Fruit fly (Drosophila melanogaster) whole organism, embryonic: ENCODE data around the gene Mer.
A peak's percentile ranks its signal among the peaks of the same experiment; 100 is the strongest.

Source experiments
- CG10431 ChIP-seq: fragments of 200-800 bp; sonication (Bioruptor generic); optimal IDR thresholded peaks from 3 replicates; lab custom pipeline; 2018; ENCODE audit warnings: missing biosample characterization, mild to moderate bottlenecking, missing genetic modification characterization
- CG12391 ChIP-seq: fragments of 200-800 bp; sonication (Bioruptor generic); optimal IDR thresholded peaks from 3 replicates; lab custom pipeline; 2018; ENCODE audit warnings: missing biosample characterization, mild to moderate bottlenecking, missing genetic modification characterization, moderate library complexity
- CG13624 ChIP-seq: fragments of 200-800 bp; sonication (Bioruptor generic); optimal IDR thresholded peaks from 2 replicates; lab custom pipeline; 2016; ENCODE audit warnings: missing biosample characterization, missing genetic modification characterization
- CG13894 ChIP-seq: fragments of 200-800 bp; sonication (Bioruptor generic); optimal IDR thresholded peaks from 3 replicates; lab custom pipeline; 2018; ENCODE audit warnings: missing biosample characterization, mild to moderate bottlenecking, missing genetic modification characterization, moderate library complexity
- CG14710 ChIP-seq: fragments of 200-800 bp; sonication (Bioruptor generic); optimal IDR thresholded peaks from 3 replicates; lab custom pipeline; 2019; ENCODE audit warnings: missing biosample characterization, mild to moderate bottlenecking, missing genetic modification characterization, moderate library complexity
- CG15011 ChIP-seq: fragments of 200-800 bp; sonication (Bioruptor generic); optimal IDR thresholded peaks from 3 replicates; lab custom pipeline; 2018; ENCODE audit warnings: missing biosample characterization, mild to moderate bottlenecking, missing genetic modification characterization
- CG15514 ChIP-seq: fragments of 200-800 bp; sonication (Bioruptor generic); optimal IDR thresholded peaks from 3 replicates; lab custom pipeline; 2017; ENCODE audit warnings: missing biosample characterization, missing genetic modification characterization, mild to moderate bottlenecking, moderate library complexity, missing genetic modification reagents
- CG18011 ChIP-seq: fragments of 200-800 bp; sonication (Bioruptor generic); optimal IDR thresholded peaks from 2 replicates; lab custom pipeline; 2017; ENCODE audit warnings: missing biosample characterization, missing genetic modification characterization, mild to moderate bottlenecking, moderate library complexity, missing genotype
- CG31365 ChIP-seq: fragments of 200-800 bp; sonication (Bioruptor generic); optimal IDR thresholded peaks from 2 replicates; lab custom pipeline; 2018; ENCODE audit warnings: missing biosample characterization, mild to moderate bottlenecking, missing genetic modification characterization
- CG34422 ChIP-seq: fragments of 200-800 bp; sonication (Bioruptor generic); IDR thresholded peaks from 3 replicates; pipeline ENCODE4 v1.3.6; 2022; ENCODE audit warnings: missing biosample characterization, missing genetic modification characterization
- CG4328 ChIP-seq: fragments of 200-800 bp; sonication (Bioruptor generic); optimal IDR thresholded peaks from 3 replicates; lab custom pipeline; 2017; ENCODE audit warnings: missing biosample characterization, missing genetic modification reagents, missing genetic modification characterization
- CG9932 ChIP-seq: fragments of 200-800 bp; sonication (Bioruptor generic); IDR thresholded peaks from 2 replicates; pipeline ENCODE4 v1.3.6; 2022; ENCODE audit warnings: missing biosample characterization, missing genetic modification characterization
- Camta ChIP-seq: fragments of 200-800 bp; sonication (Bioruptor generic); optimal IDR thresholded peaks from 2 replicates; lab custom pipeline; 2016; ENCODE audit warnings: missing biosample characterization, missing genetic modification characterization
- Dbx ChIP-seq: fragments of 200-800 bp; sonication (Bioruptor generic); IDR thresholded peaks from 3 replicates; pipeline ENCODE4 v1.3.6; 2022; ENCODE audit warnings: missing biosample characterization, missing genetic modification characterization
- Dek ChIP-seq: fragments of 200-800 bp; sonication (Bioruptor generic); optimal IDR thresholded peaks from 3 replicates; lab custom pipeline; 2019; ENCODE audit warnings: missing biosample characterization, mild to moderate bottlenecking, missing genetic modification characterization, moderate library complexity
- Dip3 ChIP-seq: fragments of 200-800 bp; sonication (Bioruptor generic); optimal IDR thresholded peaks from 3 replicates; lab custom pipeline; 2016; ENCODE audit warnings: missing biosample characterization, missing genetic modification characterization
- Doc3 ChIP-seq: fragments of 200-800 bp; sonication (Bioruptor generic); IDR thresholded peaks from 3 replicates; pipeline ENCODE4 v1.3.6; 2022; ENCODE audit warnings: missing biosample characterization, missing genetic modification characterization; ENCODE audit not compliant: partially characterized antibody
- Dref ChIP-seq: fragments of 200-800 bp; sonication (Bioruptor generic); IDR thresholded peaks from 2 replicates; pipeline ENCODE4 v1.3.6; 2022; ENCODE audit warnings: missing biosample characterization, missing genetic modification characterization
- Gsc ChIP-seq: fragments of 200-800 bp; sonication (Bioruptor generic); IDR thresholded peaks from 2 replicates; pipeline ENCODE4 v1.3.6; 2022; ENCODE audit warnings: missing biosample characterization, missing genetic modification characterization
- Lpt ChIP-seq: fragments of >200 bp; optimal IDR thresholded peaks from 2 replicates; lab custom pipeline; 2018; ENCODE audit warnings: missing biosample characterization, missing genetic modification characterization
- MESR4 ChIP-seq: fragments of 200-800 bp; sonication (Bioruptor generic); optimal IDR thresholded peaks from 2 replicates; lab custom pipeline; 2018; ENCODE audit warnings: missing biosample characterization, mild to moderate bottlenecking, missing genetic modification characterization, moderate library complexity
- MTF-1 ChIP-seq: fragments of 200-800 bp; sonication (Bioruptor generic); optimal IDR thresholded peaks from 2 replicates; lab custom pipeline; 2018; ENCODE audit warnings: missing biosample characterization, mild to moderate bottlenecking, missing genetic modification characterization, borderline replicate concordance
- Med ChIP-seq: fragments of 200-800 bp; sonication (Bioruptor generic); peaks from one replicate; lab custom pipeline; 2016; ENCODE audit warnings: missing biosample characterization, missing genetic modification characterization, mild to moderate bottlenecking, inconsistent platforms, moderate library complexity
- NC2α ChIP-seq: fragments of 200-800 bp; sonication (Bioruptor generic); optimal IDR thresholded peaks from 2 replicates; lab custom pipeline; 2016; ENCODE audit warnings: missing biosample characterization, missing genetic modification characterization
- Pdp1 ChIP-seq, 2 experiments: fragments of 200-800 bp; sonication (Bioruptor generic); optimal IDR thresholded peaks; 3 replicates each; lab custom pipeline; 2016; ENCODE audit warnings: missing biosample characterization in 2 of 2, missing genetic modification characterization in 2 of 2, mild to moderate bottlenecking in 1 of 2, moderate library complexity in 1 of 2
- Sin3A ChIP-seq: fragments of >200 bp; optimal IDR thresholded peaks from 2 replicates; lab custom pipeline; 2018
- Six4 ChIP-seq: fragments of 200-800 bp; sonication (Bioruptor generic); optimal IDR thresholded peaks from 2 replicates; lab custom pipeline; 2016; ENCODE audit warnings: missing biosample characterization, missing genetic modification characterization
- bcd ChIP-seq: fragments of 200-800 bp; sonication (Bioruptor generic); optimal IDR thresholded peaks from 2 replicates; lab custom pipeline; 2017; ENCODE audit warnings: missing biosample characterization, mild to moderate bottlenecking, missing genetic modification characterization
- corto ChIP-seq: fragments of 200-800 bp; sonication (Bioruptor generic); optimal IDR thresholded peaks from 2 replicates; lab custom pipeline; 2016; ENCODE audit warnings: missing biosample characterization, mild to moderate bottlenecking, missing genetic modification characterization, moderate library complexity
- dan ChIP-seq: fragments of 200-800 bp; sonication (Bioruptor generic); IDR thresholded peaks from 2 replicates; pipeline ENCODE4 v1.3.6; 2022; ENCODE audit warnings: missing biosample characterization, missing genetic modification characterization
- esg ChIP-seq: fragments of 200-800 bp; sonication (Bioruptor generic); conservative IDR thresholded peaks from 2 replicates; pipeline ENCODE4 v1.3.6; 2022; ENCODE audit warnings: missing biosample characterization, missing genetic modification characterization
- ftz-f1 ChIP-seq: fragments of 200-800 bp; sonication (Bioruptor generic); optimal IDR thresholded peaks from 2 replicates; lab custom pipeline; 2016; ENCODE audit warnings: missing biosample characterization, missing genetic modification characterization
- grn ChIP-seq: fragments of 200-800 bp; sonication (Bioruptor generic); optimal IDR thresholded peaks from 3 replicates; lab custom pipeline; 2017; ENCODE audit warnings: missing biosample characterization, missing genetic modification characterization
- gsb-n ChIP-seq: fragments of 200-800 bp; sonication (Bioruptor generic); optimal IDR thresholded peaks from 3 replicates; lab custom pipeline; 2018; ENCODE audit warnings: missing biosample characterization, mild to moderate bottlenecking, missing genetic modification characterization
- hkb ChIP-seq, 2 experiments: fragments of 200-800 bp in 1 of 2; fragments of >200 bp in 1 of 2; sonication (Bioruptor generic) in 1 of 2; IDR thresholded peaks in 1 of 2; optimal IDR thresholded peaks in 1 of 2; 2 replicates each; pipeline versions ENCODE4 v1.3.6 to Lab custom; 2017 to 2022; ENCODE audit warnings: missing biosample characterization in 1 of 2, missing genetic modification characterization in 1 of 2
- insv ChIP-seq, 2 experiments: fragments of 200-800 bp; sonication (Bioruptor generic); optimal IDR thresholded peaks; 3 replicates each; lab custom pipeline; 2016 to 2018; ENCODE audit warnings: missing biosample characterization in 2 of 2, missing genetic modification characterization in 2 of 2
- lilli ChIP-seq: fragments of 200-800 bp; sonication (Bioruptor generic); optimal IDR thresholded peaks from 3 replicates; lab custom pipeline; 2016; ENCODE audit warnings: missing biosample characterization, missing genetic modification characterization
- pan ChIP-seq, 4 experiments: fragments of >200 bp in 3 of 4; fragments of 200-800 bp in 1 of 4; sonication (Bioruptor generic) in 1 of 4; optimal IDR thresholded peaks in 3 of 4; IDR thresholded peaks in 1 of 4; 2 replicates each; pipeline versions ENCODE4 v1.3.6 to Lab custom; 2017 to 2022; ENCODE audit warnings: missing biosample characterization in 2 of 4, missing genetic modification characterization in 2 of 4, mixed read lengths in 1 of 4
- peb ChIP-seq: fragments of 200-800 bp; sonication (Bioruptor generic); IDR thresholded peaks from 2 replicates; pipeline ENCODE4 v1.3.6; 2022; ENCODE audit warnings: missing biosample characterization, missing genetic modification characterization
- pho ChIP-seq: fragments of 200-800 bp; sonication (Bioruptor generic); optimal IDR thresholded peaks from 2 replicates; lab custom pipeline; 2016; ENCODE audit warnings: missing biosample characterization, missing genetic modification characterization
- prd ChIP-seq, 3 experiments: fragments of >200 bp in 2 of 3; fragments of 200-800 bp in 1 of 3; sonication (Bioruptor generic) in 1 of 3; optimal IDR thresholded peaks in 2 of 3; IDR thresholded peaks in 1 of 3; 2 replicates in 2 of 3; 3 replicates in 1 of 3; pipeline versions ENCODE4 v1.3.6 to Lab custom; 2017 to 2022; ENCODE audit warnings: missing biosample characterization in 1 of 3, missing genetic modification characterization in 1 of 3
- ranshi ChIP-seq: fragments of 200-800 bp; sonication (Bioruptor generic); IDR thresholded peaks from 2 replicates; pipeline ENCODE4 v1.3.6; 2022; ENCODE audit warnings: missing biosample characterization, missing genetic modification characterization
- stwl ChIP-seq: fragments of 200-800 bp; sonication (Bioruptor generic); optimal IDR thresholded peaks from 3 replicates; lab custom pipeline; 2018; ENCODE audit warnings: missing biosample characterization, mild to moderate bottlenecking, missing genetic modification characterization, moderate library complexity
- tup ChIP-seq: fragments of 200-800 bp; sonication (Bioruptor generic); optimal IDR thresholded peaks from 2 replicates; lab custom pipeline; 2016; ENCODE audit warnings: missing biosample characterization, mild to moderate bottlenecking, missing genetic modification characterization, moderate library complexity
- vvl ChIP-seq: fragments of 200-800 bp; sonication (Bioruptor generic); IDR thresholded peaks from 2 replicates; pipeline ENCODE4 v1.3.6; 2022; ENCODE audit warnings: missing biosample characterization, missing genetic modification characterization
- zfh1 ChIP-seq: fragments of 200-800 bp; sonication (Bioruptor generic); IDR thresholded peaks from 3 replicates; pipeline ENCODE4 v1.3.6; 2022; ENCODE audit warnings: missing biosample characterization, missing genetic modification characterization

Mer gene

DNA sequence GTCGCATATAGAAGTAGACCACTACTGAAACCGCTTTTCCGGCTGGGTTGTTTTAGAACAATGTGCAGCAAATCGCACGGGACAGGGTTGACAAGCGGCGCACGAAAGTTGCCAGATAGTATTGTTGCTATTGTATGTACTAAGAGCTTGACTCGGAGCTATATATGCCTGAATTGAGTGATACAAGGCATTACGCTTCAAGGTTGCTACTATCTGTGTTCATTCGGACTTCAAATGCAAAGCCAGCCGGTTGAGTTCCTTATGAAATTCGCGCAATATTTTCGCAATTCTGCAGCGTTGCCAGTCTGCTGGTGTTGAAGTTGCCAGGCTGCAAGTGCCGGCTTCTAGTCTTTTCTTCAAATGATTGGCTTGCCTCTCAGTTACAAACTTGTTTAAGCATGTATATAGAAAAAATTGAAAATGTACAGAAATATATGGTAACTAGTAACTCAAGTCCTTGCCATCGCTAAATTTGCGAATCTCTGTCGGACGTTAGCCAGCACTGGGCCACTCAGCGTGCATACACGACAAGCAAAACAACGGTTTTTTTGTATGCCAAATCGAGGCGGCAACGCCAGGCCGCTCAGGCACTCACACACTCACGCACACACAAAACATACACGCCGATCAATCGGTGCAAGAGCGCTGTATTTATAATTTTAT, 41.4 kb downstream of the Mer start, which contains the start of the genes Ranbp21 and Elys (continued):
- no peak for TF ChIP-seq pan (optimal IDR thresholded peaks at IDR 0.05; lab: Kevin White, UChicago)
- peak in 1 of 2 experiments; percentile 68 for TF ChIP-seq pan (GFP tag; optimal IDR thresholded peaks at IDR 0.05 in 1 of 2, IDR thresholded peaks at IDR 0.05 in 1 of 2)
- TF ChIP-seq Dbx (GFP tag; lab: Robert Waterston, UW), result peak; percentile 72
- peak; percentile 71 for TF ChIP-seq CG14710 (tag; lab: Kevin White, UChicago)
- peak; percentile 63 for TF ChIP-seq CG34422 (GFP tag; lab: Robert Waterston, UW)
- TF ChIP-seq CG10431 (GFP tag; lab: Kevin White, UChicago), result no peak
- peak; percentile 72 for TF ChIP-seq hkb (optimal IDR thresholded peaks at IDR 0.05; lab: Kevin White, UChicago)
- peak; percentile 53; the same call in 1 of the 2 replicates for TF ChIP-seq hkb (GFP tag; IDR thresholded peaks at IDR 0.05; lab: Robert Waterston, UW)
- peak; percentile 95 for TF ChIP-seq Sin3A
- TF ChIP-seq Gsc, result no peak
- TF ChIP-seq CG13624 (GFP tag; lab: Kevin White, UChicago), result peak; percentile 59
- TF ChIP-seq Dip3 (GFP tag; lab: Kevin White, UChicago), result peak; percentile 73
- TF ChIP-seq MTF-1 (GFP tag; lab: Kevin White, UChicago), result no peak
- no peak for TF ChIP-seq corto (GFP tag; lab: Kevin White, UChicago)
- TF ChIP-seq CG13894 (tag; lab: Kevin White, UChicago), result no peak
- peak; percentile 66 for TF ChIP-seq CG9932 (GFP tag; lab: Robert Waterston, UW)
- peak; percentile 51 for TF ChIP-seq stwl (tag; lab: Kevin White, UChicago)
- TF ChIP-seq ftz-f1 (GFP tag; lab: Kevin White, UChicago), result peak; percentile 5
- peak; percentile 66; the same call in 2 of the 3 replicates for TF ChIP-seq zfh1 (GFP tag; lab: Robert Waterston, UW)
- TF ChIP-seq NC2α (GFP tag; lab: Kevin White, UChicago), result no peak
- TF ChIP-seq MESR4 (GFP tag; lab: Kevin White, UChicago), result peak; percentile 34
- no peak for TF ChIP-seq Doc3 (GFP tag; lab: Robert Waterston, UW)
- TF ChIP-seq CG12391 (tag; lab: Kevin White, UChicago), result peak; percentile 50
- TF ChIP-seq CG31365 (tag; lab: Kevin White, UChicago), result no peak
- TF ChIP-seq Six4 (GFP tag; lab: Kevin White, UChicago), result peak; percentile 16
- TF ChIP-seq vvl (GFP tag; lab: Robert Waterston, UW), result peak; percentile 54
- peak; percentile 67; the same call in 1 of the 2 replicates for TF ChIP-seq ranshi (GFP tag; lab: Robert Waterston, UW)
- peak; percentile 91 for TF ChIP-seq Med (GFP tag; lab: Kevin White, UChicago)
- peak; percentile 23 for TF ChIP-seq Camta (GFP tag; lab: Kevin White, UChicago)
- peak in 1 of 2 experiments; percentile 28 for TF ChIP-seq insv (GFP tag; optimal IDR thresholded peaks at IDR 0.05; lab: Kevin White, UChicago)
- peak; percentile 69 for TF ChIP-seq lilli (GFP tag; lab: Kevin White, UChicago)
- TF ChIP-seq Lpt (GFP tag; lab: Kevin White, UChicago), result no peak
- peak; percentile 53 for TF ChIP-seq pho
- TF ChIP-seq dan, result 0 out of 2 replicates have a peak, but pooled peaks have one; percentile 30
- TF ChIP-seq CG4328 (GFP tag; lab: Kevin White, UChicago), result peak; percentile 10
- peak; percentile 33 for TF ChIP-seq tup (GFP tag; lab: Kevin White, UChicago)

DNA sequence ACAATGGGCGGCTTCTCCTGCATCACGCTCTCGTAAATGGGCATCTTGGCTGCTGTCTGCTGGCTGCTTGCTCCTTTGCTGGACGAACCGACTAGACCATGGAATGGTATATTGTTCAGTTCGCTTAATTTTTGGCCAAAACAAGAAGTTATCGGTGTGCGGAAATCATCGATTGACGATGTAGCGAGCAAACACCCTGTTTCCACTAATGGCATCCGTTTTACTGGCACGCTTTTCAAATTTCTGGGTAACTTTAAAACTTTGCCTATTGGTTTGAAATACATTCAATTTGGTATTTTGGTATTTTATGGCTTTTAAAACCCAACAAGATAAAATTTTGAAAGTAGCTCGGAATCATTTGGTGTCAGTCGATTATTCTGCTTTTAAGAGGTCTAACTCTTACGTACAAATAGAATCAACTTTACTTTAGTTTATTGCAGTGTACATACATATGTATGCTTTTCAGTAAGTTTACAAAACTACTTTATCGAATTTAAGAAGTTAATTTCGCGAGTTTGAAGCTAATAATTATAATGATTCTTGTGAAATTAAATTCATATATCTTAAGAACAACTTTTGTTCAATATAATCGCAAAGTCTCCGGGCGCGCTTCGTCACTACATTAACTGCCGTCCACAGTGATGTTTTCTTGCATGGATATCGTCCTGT, 47.3 kb downstream of the Mer start, which contains the start of gene Arp10:
TSS of gene Arp10 (minus strand) at position 304 of the 669 bp plus-strand sequence.
- TF ChIP-seq CG15011, result no peak
- TF ChIP-seq prd (optimal IDR thresholded peaks at IDR 0.05; lab: Kevin White, UChicago), result no peak
- no peak for TF ChIP-seq prd (GFP tag; IDR thresholded peaks at IDR 0.05; lab: Robert Waterston, UW)
- TF ChIP-seq Dek (tag; lab: Kevin White, UChicago), result no peak
- peak; percentile 54 for TF ChIP-seq CG14710 (tag; lab: Kevin White, UChicago)
- no peak for TF ChIP-seq CG18011 (GFP tag; lab: Kevin White, UChicago)
- TF ChIP-seq bcd (GFP tag; lab: Kevin White, UChicago), result no peak
- no peak for TF ChIP-seq peb
- TF ChIP-seq gsb-n (tag; lab: Kevin White, UChicago), result no peak
- peak; percentile 23 to 27 for TF ChIP-seq Pdp1 (GFP tag; optimal IDR thresholded peaks at IDR 0.05; lab: Kevin White, UChicago)
- peak; percentile 37; the same call in 1 of the 2 replicates for TF ChIP-seq CG9932 (GFP tag; lab: Robert Waterston, UW)
- TF ChIP-seq esg (GFP tag; lab: Robert Waterston, UW), result no peak
- peak; percentile 60 for TF ChIP-seq CG15514 (GFP tag; lab: Kevin White, UChicago)
- no peak for TF ChIP-seq grn (GFP tag; lab: Kevin White, UChicago)
- peak; percentile 71 for TF ChIP-seq Dref (GFP tag; lab: Robert Waterston, UW)
